Fruit fly (Drosophila melanogaster): ENCODE measurements around the gene CG14410.

Gene CG14410

dm6 chrX:14825470-14825787 lies 11.1 kb upstream of the CG14410 start:
- TF ChIP-seq CG1620 (GFP tag; optimal IDR thresholded peaks at IDR 0.05) = no peak
- no peak for TF ChIP-seq CG5204 (GFP tag; optimal IDR thresholded peaks at IDR 0.05)
- TF ChIP-seq cic (GFP tag; optimal IDR thresholded peaks at IDR 0.05) = no peak
- TF ChIP-seq Mnt (GFP tag; optimal IDR thresholded peaks at IDR 0.05) = no peak
- TF ChIP-seq CG33017 (tag; optimal IDR thresholded peaks at IDR 0.05) = no peak
- TF ChIP-seq toe (GFP tag; optimal IDR thresholded peaks at IDR 0.05) = no peak
- TF ChIP-seq ovo (GFP tag; optimal IDR thresholded peaks at IDR 0.05) = no peak
- TF ChIP-seq CG11617 (GFP tag; optimal IDR thresholded peaks at IDR 0.05) = no peak
- no peak for TF ChIP-seq Crg-1 (GFP tag; optimal IDR thresholded peaks at IDR 0.05)
- no peak for TF ChIP-seq CG12768 (GFP tag; optimal IDR thresholded peaks at IDR 0.05)
- no peak for TF ChIP-seq pad (GFP tag; optimal IDR thresholded peaks at IDR 0.05)
- no peak for TF ChIP-seq CG14711 (tag; optimal IDR thresholded peaks at IDR 0.05)

DNA sequence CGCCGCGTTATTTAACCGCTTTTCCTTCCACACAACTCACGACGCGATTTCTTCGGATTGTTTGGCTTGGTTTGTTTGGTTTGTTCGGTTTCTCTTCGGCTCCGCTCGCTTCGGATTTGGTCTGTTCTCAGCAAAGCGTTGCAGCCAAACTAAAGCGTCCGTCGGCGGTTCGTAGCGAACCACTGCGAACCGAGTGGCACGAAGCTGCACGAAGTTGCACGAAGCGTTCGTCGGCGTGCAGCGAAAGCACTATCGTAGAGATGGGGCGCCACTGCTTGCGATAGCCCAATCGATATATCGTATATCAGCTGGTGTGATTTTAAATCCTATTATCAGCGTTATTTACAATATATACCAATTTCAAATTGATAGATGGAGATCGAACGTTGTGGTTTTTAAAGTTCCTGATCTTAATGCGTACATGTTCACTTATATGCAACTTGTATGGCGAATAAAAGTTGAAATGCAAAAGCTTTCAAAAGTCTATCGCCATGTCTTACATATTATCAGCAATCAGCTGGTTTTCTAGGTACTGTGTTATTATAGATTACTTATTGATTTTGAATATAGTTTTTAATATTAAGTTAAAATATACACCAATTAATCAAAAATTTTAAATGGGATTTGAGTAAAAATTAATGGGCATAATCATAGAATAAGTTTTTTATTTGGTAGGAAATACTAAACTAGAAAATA lies 10.5 kb upstream of the CG14410 start, which contains the start of gene rut:
rut (minus strand) TSS at position 152 of the 696 bp plus-strand sequence.
- no peak for TF ChIP-seq CG14711 (tag; optimal IDR thresholded peaks at IDR 0.05)
- TF ChIP-seq CG1620 (GFP tag; optimal IDR thresholded peaks at IDR 0.05) = peak; percentile 42
- peak; percentile 24 for TF ChIP-seq cic (GFP tag; optimal IDR thresholded peaks at IDR 0.05)
- peak; percentile 0 for TF ChIP-seq ovo (GFP tag; optimal IDR thresholded peaks at IDR 0.05)
- TF ChIP-seq tj (GFP tag; optimal IDR thresholded peaks at IDR 0.05) = peak; percentile 39
- TF ChIP-seq CG12768 (GFP tag; optimal IDR thresholded peaks at IDR 0.05) = no peak
- peak; percentile 16 for TF ChIP-seq pad (GFP tag; optimal IDR thresholded peaks at IDR 0.05)

dm6 chrX:14827643-14828042 lies 8.9 kb upstream of the CG14410 start:
- TF ChIP-seq Clk (GFP tag; optimal IDR thresholded peaks at IDR 0.05) (no peak), kay (GFP tag; ENCODE audit: borderline replicate concordance) (no peak), CG1620 (GFP tag; optimal IDR thresholded peaks at IDR 0.05) (no peak)

- TF ChIP-seq cnc (optimal IDR thresholded peaks at IDR 0.05) (peak in 1 of 2 experiments; percentile 70), toe (GFP tag; optimal IDR thresholded peaks at IDR 0.05) (peak; percentile 28), ovo (GFP tag; optimal IDR thresholded peaks at IDR 0.05) (peak; percentile 99), kay (GFP tag; ENCODE audit: borderline replicate concordance) (peak; percentile 97), bab1 (GFP tag; optimal IDR thresholded peaks at IDR 0.05) (no peak), pad (GFP tag; optimal IDR thresholded peaks at IDR 0.05) (no peak), CG7101 (tag; optimal IDR thresholded peaks at IDR 0.05) (no peak)
Observed at dm6 chrX:14831713-14832561, 4.6 kb upstream of the CG14410 start, which contains the start of gene CG14408. Gene CG14408 (minus strand): TSS chrX:14832033.

DNA sequence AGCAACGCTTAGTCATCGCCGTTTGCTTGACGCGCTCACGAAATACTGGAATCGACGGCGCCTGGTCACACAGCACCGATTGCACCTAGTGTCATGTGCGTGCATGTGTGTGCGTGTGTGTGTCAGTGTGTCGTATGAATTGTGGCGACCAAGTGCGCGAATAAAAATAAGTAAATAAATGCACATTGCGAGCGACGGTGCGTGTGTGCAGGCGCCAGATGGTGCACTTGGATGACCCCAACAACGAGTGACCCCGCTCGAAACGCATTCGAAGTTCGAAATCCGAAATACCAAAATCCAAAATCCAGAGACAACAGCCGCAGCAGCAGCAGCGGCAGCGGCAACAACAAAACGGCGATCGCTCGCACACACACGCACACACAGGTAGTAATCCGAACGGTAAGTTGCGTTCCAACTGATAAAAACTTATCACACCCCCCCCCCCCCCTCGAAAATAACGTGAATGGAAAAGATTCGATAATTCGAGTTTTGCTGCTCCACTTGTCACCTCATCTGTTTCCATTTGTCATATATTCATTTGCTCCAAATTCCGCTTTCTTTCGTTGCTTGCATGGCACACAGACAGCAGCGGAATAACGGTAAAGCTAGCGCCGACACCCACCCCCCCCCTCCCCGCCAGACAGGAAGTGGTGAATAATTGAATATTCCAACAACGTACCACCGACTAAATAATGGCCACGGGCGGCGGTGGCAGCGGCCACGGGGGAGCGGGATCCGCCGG lies 3.8 kb upstream of the CG14410 start, which contains the start of gene CG14411:
CG14411 (plus strand) TSS at position 86 of the 742 bp plus-strand sequence.
- TF ChIP-seq CG11617 (GFP tag; optimal IDR thresholded peaks at IDR 0.05) (no peak), CG1620 (GFP tag; optimal IDR thresholded peaks at IDR 0.05) (no peak), bab1 (GFP tag; optimal IDR thresholded peaks at IDR 0.05) (peak; percentile 14), tj (GFP tag; optimal IDR thresholded peaks at IDR 0.05) (no peak), ovo (GFP tag; optimal IDR thresholded peaks at IDR 0.05) (peak; percentile 84), cnc (optimal IDR thresholded peaks at IDR 0.05) (no peak), Mnt (GFP tag; optimal IDR thresholded peaks at IDR 0.05) (peak; percentile 85), cic (GFP tag; optimal IDR thresholded peaks at IDR 0.05) (no peak), pad (GFP tag; optimal IDR thresholded peaks at IDR 0.05) (peak; percentile 17)

DNA sequence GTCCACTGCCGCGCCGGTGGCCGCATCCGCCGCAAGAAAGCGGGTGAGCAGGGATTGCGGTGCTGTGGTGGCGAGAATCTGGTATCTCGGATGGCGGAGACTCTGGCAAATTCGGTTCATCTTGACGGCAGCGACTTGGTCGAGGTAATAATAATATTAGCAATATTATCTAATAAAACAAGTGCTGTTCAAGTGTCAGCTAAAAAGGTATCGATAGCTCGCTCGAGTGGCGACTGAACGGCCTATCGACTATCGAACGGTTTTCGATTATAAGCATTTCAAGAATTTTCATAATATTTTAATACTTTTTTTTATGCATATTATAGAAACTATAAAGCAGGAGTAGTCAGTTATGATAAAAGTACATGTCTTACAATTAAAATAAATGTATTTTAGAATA lies 1.5 kb downstream of the CG14410 start, which contains the start of gene Grx5:
Grx5 (minus strand) TSS at position 216 of the 400 bp plus-strand sequence.
- TF ChIP-seq bab1 (GFP tag; optimal IDR thresholded peaks at IDR 0.05) = no peak
- TF ChIP-seq CG11617 (GFP tag; optimal IDR thresholded peaks at IDR 0.05) = no peak
- TF ChIP-seq kay (GFP tag; ENCODE audit: borderline replicate concordance) = no peak
- TF ChIP-seq pad (GFP tag; optimal IDR thresholded peaks at IDR 0.05) = no peak
- TF ChIP-seq Hr96 (GFP tag; optimal IDR thresholded peaks at IDR 0.05) = no peak
- TF ChIP-seq CG1620 (GFP tag; optimal IDR thresholded peaks at IDR 0.05) = no peak
- TF ChIP-seq CG12768 (GFP tag; optimal IDR thresholded peaks at IDR 0.05) = no peak
- TF ChIP-seq cic (GFP tag; optimal IDR thresholded peaks at IDR 0.05) = no peak
- no peak for TF ChIP-seq CG33017 (tag; optimal IDR thresholded peaks at IDR 0.05)
- no peak for TF ChIP-seq Crg-1 (GFP tag; optimal IDR thresholded peaks at IDR 0.05)
- TF ChIP-seq CG14711 (tag; optimal IDR thresholded peaks at IDR 0.05) = no peak
- TF ChIP-seq CG7101 (tag; optimal IDR thresholded peaks at IDR 0.05) = no peak
- no peak for TF ChIP-seq cnc (optimal IDR thresholded peaks at IDR 0.05)
- no peak for TF ChIP-seq CG7045 (GFP tag; optimal IDR thresholded peaks at IDR 0.05)
- TF ChIP-seq ovo (GFP tag; optimal IDR thresholded peaks at IDR 0.05) = no peak
